Worm (Caenorhabditis elegans) whole organism, L4/young adult: Measurements from ENCODE around the gene col-10.

Experiments
- W03F9.2 ChIP-seq: fragments of 150-350 bp; optimal IDR thresholded peaks from 2 replicates; lab custom pipeline; 2014; ENCODE audit warnings: missing biosample characterization, missing genetic modification characterization
- dao-5 ChIP-seq: sonication (generic microtip); optimal IDR thresholded peaks from 2 replicates; lab custom pipeline; 2016; ENCODE audit warnings: missing genotype, missing genetic modification characterization, moderate library complexity, missing compliant biosample characterization
- him-1 ChIP-seq: sonication (generic microtip); optimal IDR thresholded peaks from 2 replicates; lab custom pipeline; 2016; ENCODE audit warnings: missing genotype, missing genetic modification reagents, missing genetic modification characterization, missing compliant biosample characterization

The col-10 gene

DNA sequence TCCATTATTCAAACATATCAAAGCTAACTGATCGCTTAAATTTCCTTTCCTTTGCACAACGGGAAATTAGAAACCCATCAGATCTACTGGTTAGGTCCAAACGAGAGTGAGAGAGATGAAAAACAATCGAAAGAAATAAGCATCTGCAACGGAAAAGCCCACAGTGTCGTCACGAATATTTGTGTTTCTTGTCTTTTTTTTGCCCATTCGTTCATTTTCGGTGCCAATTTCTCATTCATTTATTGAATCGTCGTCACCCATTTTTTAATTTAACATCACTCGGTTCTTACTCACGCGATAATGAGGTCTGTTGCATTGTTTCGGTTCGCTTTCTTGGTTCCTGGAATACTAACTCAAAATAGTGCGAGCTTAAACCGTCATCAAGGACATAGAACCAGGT is 40.9 kb downstream of the col-10 start, which contains the start of gene F21C10.6:
F21C10.6 (plus strand) TSS at position 301 of the 400 bp plus-strand sequence.
- TF ChIP-seq W03F9.2 (tag; lab: Kevin White, UChicago) = no peak
- no peak for TF ChIP-seq him-1
- TF ChIP-seq dao-5 = no peak

ce11 chrV:9123186-9123585 is 41.9 kb downstream of the col-10 start, which contains the start of gene F21C10.11:
TSS of gene F21C10.11 (plus strand) at chrV:9123486.
- TF ChIP-seq W03F9.2 (tag; lab: Kevin White, UChicago) (no peak), him-1 (no peak), dao-5 (no peak)

- TF ChIP-seq him-1 (no peak), W03F9.2 (tag; lab: Kevin White, UChicago) (no peak), dao-5 (no peak)
Observed at ce11 chrV:9122004-9122403, 43.1 kb downstream of the col-10 start, which contains the start of gene F21C10.13. TSS of gene F21C10.13 (plus strand) at chrV:9122304.
